Worm (Caenorhabditis elegans) whole organism, dauer: ENCODE measurements around the gene F17H10.1.
A peak's percentile ranks its signal among the peaks of the same experiment; 100 is the strongest.

Source experiments
- unc-62 ChIP-seq: sonication (generic microtip); optimal IDR thresholded peaks from 2 replicates; lab custom pipeline; 2017; ENCODE audit warnings: missing biosample characterization, missing genetic modification reagents, missing genetic modification characterization

F17H10.1 gene

DNA sequence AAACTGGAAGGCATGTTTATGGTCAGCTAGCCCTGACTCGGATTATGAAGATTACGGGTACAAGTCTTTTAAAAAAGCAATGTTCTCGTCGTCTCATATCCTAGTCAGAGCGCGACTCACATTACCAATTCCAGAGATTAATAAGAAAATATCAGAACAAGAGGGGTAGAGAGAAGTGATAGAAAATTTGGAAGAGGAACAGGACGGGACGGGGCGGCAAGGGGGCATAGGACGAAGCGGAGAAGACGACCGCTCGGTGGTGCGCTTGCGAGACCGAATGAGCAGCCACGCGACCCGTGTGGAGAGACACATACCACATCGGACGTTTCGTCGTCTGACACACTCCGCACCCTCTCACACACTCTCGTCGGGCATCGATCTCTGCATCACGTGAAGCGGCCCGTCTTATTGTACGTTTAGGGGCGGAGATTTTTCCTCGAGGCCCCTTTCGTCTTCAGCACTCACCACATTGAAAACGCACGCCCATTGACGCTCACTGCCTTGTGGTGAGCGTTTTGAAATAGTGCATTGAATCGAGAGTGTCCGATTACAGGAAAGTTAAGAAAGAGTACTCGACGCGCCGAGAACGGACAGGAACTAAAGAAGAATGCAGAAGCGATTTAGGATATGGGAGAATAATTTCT, 40.1 kb downstream of the F17H10.1 start:
- peak; percentile 15 for TF ChIP-seq unc-62 (GFP tag; lab: Kevin White, UChicago)

- TF ChIP-seq unc-62 (GFP tag; lab: Kevin White, UChicago) = no peak
Observed at ce11 chrX:13145988-13146873, 41.2 kb downstream of the F17H10.1 start.

DNA sequence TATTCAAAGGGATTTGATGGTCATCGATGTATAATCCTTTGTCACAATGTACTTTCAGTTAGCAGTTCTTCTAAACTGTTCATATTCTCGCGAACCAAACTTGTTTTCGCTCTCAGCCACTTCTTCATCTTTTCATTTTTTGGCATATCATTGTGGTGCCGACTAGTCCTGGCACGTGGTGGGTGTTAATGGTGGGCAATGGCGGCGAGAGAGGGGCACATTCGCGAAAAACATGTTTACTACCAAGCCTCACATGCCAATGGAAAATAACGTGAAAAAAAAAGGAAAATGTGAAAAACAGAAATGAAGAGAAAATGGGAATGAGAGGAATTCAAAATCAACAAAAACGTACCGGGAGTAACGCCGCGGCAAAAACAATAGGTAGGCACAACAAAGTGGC, 42.1 kb downstream of the F17H10.1 start:
- no peak for TF ChIP-seq unc-62 (GFP tag; lab: Kevin White, UChicago)

- no peak for TF ChIP-seq unc-62 (GFP tag; lab: Kevin White, UChicago)
Observed at ce11 chrX:13154514-13154913, 49.5 kb downstream of the F17H10.1 start.

DNA sequence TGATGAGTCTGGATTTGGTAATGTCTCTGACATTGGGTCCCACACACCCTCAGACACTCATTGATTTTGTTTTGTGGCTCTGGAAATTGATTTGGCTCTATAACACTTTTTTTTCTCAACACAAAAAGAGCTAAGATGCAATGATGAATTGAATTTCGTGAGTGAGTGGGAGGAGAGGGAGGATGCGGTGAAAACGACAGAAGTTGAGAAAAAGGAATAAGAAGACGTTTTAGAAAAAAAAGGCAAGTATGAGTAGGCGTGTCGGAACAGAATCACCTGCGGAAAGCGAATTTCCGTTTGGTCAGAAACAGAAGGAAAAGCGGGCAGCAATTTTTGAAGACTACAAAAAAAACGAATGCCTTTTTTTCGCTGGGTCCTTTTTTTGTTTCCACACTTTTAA, 50.7 kb downstream of the F17H10.1 start:
- TF ChIP-seq unc-62 (GFP tag; lab: Kevin White, UChicago) = no peak

DNA sequence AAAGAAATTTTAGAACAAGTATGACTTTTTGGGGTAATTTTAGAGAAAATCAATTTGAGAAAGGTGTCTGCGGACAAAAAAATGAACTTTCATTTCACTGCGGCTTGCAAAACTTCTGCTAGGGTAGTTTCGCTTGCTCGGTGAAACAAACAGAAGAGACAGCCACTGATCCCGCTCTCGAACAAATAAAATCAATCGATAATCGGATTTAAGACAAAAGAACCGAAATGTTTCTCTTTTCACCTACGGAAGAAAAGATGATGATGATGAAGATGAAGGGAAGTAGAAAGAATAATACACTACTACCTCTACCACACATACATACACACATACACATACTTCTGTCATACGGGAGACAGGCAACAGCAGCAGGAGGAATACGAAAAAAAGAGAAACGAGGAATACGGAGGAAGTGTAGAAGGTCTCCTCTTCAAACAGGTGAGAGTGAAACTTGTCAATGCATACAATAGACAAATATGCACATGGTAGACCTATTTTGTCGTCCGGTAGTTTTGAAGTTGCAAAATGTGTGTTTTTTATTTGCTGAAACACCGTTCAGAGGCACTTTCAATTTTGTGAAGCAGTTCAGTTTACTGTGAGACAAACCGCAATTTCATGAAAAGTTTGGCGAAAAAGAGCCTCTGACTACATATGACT, 52.2 kb downstream of the F17H10.1 start:
- no peak for TF ChIP-seq unc-62 (GFP tag; lab: Kevin White, UChicago)
